Fruit fly (Drosophila melanogaster) whole organism, embryonic: ENCODE results near the gene CG46311.

Experiments
- Atf-2 ChIP-seq: fragments of 200-800 bp; sonication (Bioruptor generic); optimal IDR thresholded peaks from 2 replicates; lab custom pipeline; 2016; ENCODE audit warnings: missing biosample characterization, missing genetic modification characterization
- BtbVII ChIP-seq: fragments of 200-800 bp; sonication (Bioruptor generic); optimal IDR thresholded peaks from 3 replicates; lab custom pipeline; 2017; ENCODE audit warnings: missing biosample characterization, mild to moderate bottlenecking, missing genetic modification characterization
- CG10565 ChIP-seq: fragments of 200-800 bp; sonication (Bioruptor generic); optimal IDR thresholded peaks from 3 replicates; lab custom pipeline; 2016; ENCODE audit warnings: missing biosample characterization, mild to moderate bottlenecking, missing genetic modification characterization
- CG11093 ChIP-seq: fragments of 200-800 bp; sonication (Bioruptor generic); IDR thresholded peaks from 3 replicates; pipeline ENCODE4 v1.3.6; 2022; ENCODE audit warnings: missing biosample characterization, missing genetic modification characterization
- CG12236 ChIP-seq: fragments of 200-800 bp; sonication (Bioruptor generic); optimal IDR thresholded peaks from 2 replicates; lab custom pipeline; 2016; ENCODE audit warnings: missing biosample characterization, missing genetic modification characterization
- CG13287 ChIP-seq: fragments of 200-800 bp; sonication (Bioruptor generic); IDR thresholded peaks from 2 replicates; pipeline ENCODE4 v1.3.6; 2022; ENCODE audit warnings: missing biosample characterization, missing genetic modification characterization; ENCODE audit not compliant: partially characterized antibody
- CG14441 ChIP-seq: fragments of 200-800 bp; sonication (Bioruptor generic); IDR thresholded peaks from 2 replicates; pipeline ENCODE4 v1.3.6; 2022; ENCODE audit warnings: missing biosample characterization, missing genetic modification characterization
- CG14667 ChIP-seq: fragments of 200-800 bp; sonication (Bioruptor generic); IDR thresholded peaks from 2 replicates; pipeline ENCODE4 v1.3.6; 2022; ENCODE audit warnings: missing biosample characterization, missing genetic modification characterization
- CG14965 ChIP-seq: fragments of 200-800 bp; sonication (Bioruptor generic); optimal IDR thresholded peaks from 2 replicates; lab custom pipeline; 2016; ENCODE audit warnings: missing biosample characterization, missing genetic modification characterization, borderline replicate concordance
- CG15073 ChIP-seq: fragments of 200-800 bp; sonication (Bioruptor generic); optimal IDR thresholded peaks from 2 replicates; lab custom pipeline; 2016; ENCODE audit warnings: missing biosample characterization, missing genetic modification characterization
- CG17186 ChIP-seq: fragments of 200-800 bp; sonication (Bioruptor generic); optimal IDR thresholded peaks from 3 replicates; lab custom pipeline; 2017; ENCODE audit warnings: missing biosample characterization, missing genetic modification reagents, missing genetic modification characterization
- CG17612 ChIP-seq: fragments of 200-800 bp; sonication (Bioruptor generic); IDR thresholded peaks from 2 replicates; pipeline ENCODE4 v1.3.6; 2022; ENCODE audit warnings: missing biosample characterization, missing genetic modification characterization
- CG17802 ChIP-seq: fragments of 200-800 bp; sonication (Bioruptor generic); optimal IDR thresholded peaks from 2 replicates; lab custom pipeline; 2018; ENCODE audit warnings: missing biosample characterization, mild to moderate bottlenecking, missing genetic modification characterization, moderate library complexity
- CG30020 ChIP-seq: fragments of 200-800 bp; optimal IDR thresholded peaks from 2 replicates; lab custom pipeline; 2019; ENCODE audit warnings: missing biosample characterization, mild to moderate bottlenecking, missing genetic modification characterization, moderate library complexity
- CG32772 ChIP-seq: fragments of 200-800 bp; sonication (Bioruptor generic); IDR thresholded peaks from 2 replicates; pipeline ENCODE4 v1.3.6; 2022; ENCODE audit warnings: missing biosample characterization, missing genetic modification characterization
- CG5180 ChIP-seq: fragments of 200-800 bp; sonication (Bioruptor generic); optimal IDR thresholded peaks from 3 replicates; lab custom pipeline; 2017; ENCODE audit warnings: missing biosample characterization, missing genetic modification characterization, mild to moderate bottlenecking, moderate library complexity, missing genetic modification reagents
- CG6272 ChIP-seq: fragments of 200-800 bp; sonication (Bioruptor generic); IDR thresholded peaks from 2 replicates; pipeline ENCODE4 v1.3.6; 2022; ENCODE audit warnings: missing biosample characterization, missing genetic modification characterization
- CG7556 ChIP-seq: fragments of 200-800 bp; sonication (Bioruptor generic); optimal IDR thresholded peaks from 2 replicates; lab custom pipeline; 2017; ENCODE audit warnings: missing biosample characterization, mild to moderate bottlenecking, missing genetic modification characterization
- CG8944 ChIP-seq: fragments of 200-800 bp; sonication (Bioruptor generic); optimal IDR thresholded peaks from 3 replicates; lab custom pipeline; 2016; ENCODE audit warnings: missing biosample characterization, missing genetic modification characterization
- CG9215 ChIP-seq: fragments of 200-800 bp; sonication (Bioruptor generic); IDR thresholded peaks from 2 replicates; pipeline ENCODE4 v1.3.6; 2022; ENCODE audit warnings: missing biosample characterization, missing genetic modification characterization
- E2f2 ChIP-seq: fragments of 200-800 bp; sonication (Bioruptor generic); IDR thresholded peaks from 2 replicates; pipeline ENCODE4 v1.3.6; 2022; ENCODE audit warnings: missing biosample characterization, missing genetic modification characterization
- Elba2 ChIP-seq: fragments of 200-800 bp; sonication (Bioruptor generic); optimal IDR thresholded peaks from 3 replicates; lab custom pipeline; 2016; ENCODE audit warnings: missing biosample characterization, missing genetic modification characterization
- Fer1 ChIP-seq: fragments of 200-800 bp; sonication (Bioruptor generic); optimal IDR thresholded peaks from 2 replicates; lab custom pipeline; 2017; ENCODE audit warnings: missing biosample characterization, mild to moderate bottlenecking, missing genetic modification characterization
- Fer3 ChIP-seq: fragments of 200-800 bp; sonication (Bioruptor generic); optimal IDR thresholded peaks from 2 replicates; lab custom pipeline; 2018; ENCODE audit warnings: missing biosample characterization, mild to moderate bottlenecking, missing genetic modification characterization, moderate library complexity
- Hand ChIP-seq: fragments of 200-800 bp; sonication (Bioruptor generic); optimal IDR thresholded peaks from 2 replicates; lab custom pipeline; 2017; ENCODE audit warnings: mild to moderate bottlenecking, missing biosample characterization, missing genetic modification reagents, missing genetic modification characterization
- NK7.1 ChIP-seq: fragments of 200-800 bp; sonication (Bioruptor generic); optimal IDR thresholded peaks from 3 replicates; lab custom pipeline; 2016; ENCODE audit warnings: missing biosample characterization, missing genetic modification characterization
- al ChIP-seq: fragments of 200-800 bp; sonication (Bioruptor generic); IDR thresholded peaks from 2 replicates; pipeline ENCODE4 v1.3.6; 2022; ENCODE audit warnings: missing biosample characterization, missing genetic modification characterization
- amos ChIP-seq: fragments of 200-800 bp; sonication (Bioruptor generic); IDR thresholded peaks from 2 replicates; pipeline ENCODE4 v1.3.6; 2022; ENCODE audit warnings: missing biosample characterization, missing genetic modification characterization; ENCODE audit not compliant: partially characterized antibody
- ato ChIP-seq: fragments of 200-800 bp; sonication (Bioruptor generic); IDR thresholded peaks from 2 replicates; pipeline ENCODE4 v1.3.6; 2022; ENCODE audit warnings: missing biosample characterization, missing genetic modification characterization; ENCODE audit not compliant: partially characterized antibody
- bbx ChIP-seq: fragments of 200-800 bp; sonication (Bioruptor generic); IDR thresholded peaks from 2 replicates; pipeline ENCODE4 v1.3.6; 2022; ENCODE audit warnings: missing biosample characterization, missing genetic modification characterization; ENCODE audit not compliant: partially characterized antibody
- crp ChIP-seq, 2 experiments: fragments of 200-800 bp; sonication (Bioruptor generic); optimal IDR thresholded peaks; 2 replicates in 1 of 2; 3 replicates in 1 of 2; lab custom pipeline; 2017; ENCODE audit warnings: missing biosample characterization in 2 of 2, missing genetic modification characterization in 2 of 2, mild to moderate bottlenecking in 1 of 2, moderate library complexity in 1 of 2
- dimm ChIP-seq: fragments of 200-800 bp; sonication (Bioruptor generic); IDR thresholded peaks from 2 replicates; pipeline ENCODE4 v1.3.6; 2022; ENCODE audit warnings: missing biosample characterization, missing genetic modification characterization
- disco-r ChIP-seq: fragments of 200-800 bp; sonication (Bioruptor generic); optimal IDR thresholded peaks from 2 replicates; lab custom pipeline; 2016; ENCODE audit warnings: missing biosample characterization, missing genetic modification characterization
- dmrt99B ChIP-seq: fragments of 200-800 bp; sonication (Bioruptor generic); optimal IDR thresholded peaks from 2 replicates; lab custom pipeline; 2018; ENCODE audit warnings: missing biosample characterization, mild to moderate bottlenecking, missing genetic modification characterization, moderate library complexity
- exex ChIP-seq: fragments of 200-800 bp; sonication (Bioruptor generic); optimal IDR thresholded peaks from 4 replicates; lab custom pipeline; 2018; ENCODE audit warnings: missing biosample characterization, mild to moderate bottlenecking, missing genetic modification characterization, moderate library complexity
- ftz-f1 ChIP-seq: fragments of 200-800 bp; sonication (Bioruptor generic); optimal IDR thresholded peaks from 2 replicates; lab custom pipeline; 2016; ENCODE audit warnings: missing biosample characterization, missing genetic modification characterization
- gce ChIP-seq: fragments of 200-800 bp; sonication (Bioruptor generic); IDR thresholded peaks from 3 replicates; pipeline ENCODE4 v1.3.6; 2022; ENCODE audit warnings: missing biosample characterization, missing genetic modification characterization
- gcm ChIP-seq: fragments of 200-800 bp; sonication (Bioruptor generic); optimal IDR thresholded peaks from 2 replicates; lab custom pipeline; 2019; ENCODE audit warnings: missing biosample characterization, mild to moderate bottlenecking, missing genetic modification characterization, moderate library complexity
- lmd ChIP-seq: fragments of 200-800 bp; sonication (Bioruptor generic); IDR thresholded peaks from 2 replicates; pipeline ENCODE4 v1.3.6; 2022; ENCODE audit warnings: missing biosample characterization, missing genetic modification characterization
- oc ChIP-seq: fragments of 200-800 bp; sonication (Bioruptor generic); optimal IDR thresholded peaks from 2 replicates; lab custom pipeline; 2018; ENCODE audit warnings: missing biosample characterization, mild to moderate bottlenecking, missing genetic modification characterization, moderate library complexity
- otp ChIP-seq: fragments of 200-800 bp; sonication (Bioruptor generic); IDR thresholded peaks from 3 replicates; pipeline ENCODE4, ENCODE4 v1.3.6; 2022; ENCODE audit warnings: missing biosample characterization, missing genetic modification characterization
- run ChIP-seq: fragments of 200-800 bp; sonication (Bioruptor generic); optimal IDR thresholded peaks from 3 replicates; lab custom pipeline; 2018; ENCODE audit warnings: missing biosample characterization, mild to moderate bottlenecking, missing genetic modification characterization
- salm ChIP-seq: fragments of 200-800 bp; sonication (Bioruptor generic); optimal IDR thresholded peaks from 2 replicates; lab custom pipeline; 2018; ENCODE audit warnings: missing biosample characterization, mild to moderate bottlenecking, missing genetic modification characterization
- scrt ChIP-seq: fragments of 200-800 bp; sonication (Bioruptor generic); optimal IDR thresholded peaks from 2 replicates; lab custom pipeline; 2018; ENCODE audit warnings: missing biosample characterization, mild to moderate bottlenecking, missing genetic modification characterization, moderate library complexity
- tll ChIP-seq, 2 experiments: fragments of 200-800 bp in 1 of 2; fragments of >200 bp in 1 of 2; sonication (Bioruptor generic) in 1 of 2; optimal IDR thresholded peaks; 2 replicates each; lab custom pipeline; 2017 to 2019; ENCODE audit warnings: missing biosample characterization in 2 of 2, missing genetic modification characterization in 2 of 2, mild to moderate bottlenecking in 1 of 2, moderate library complexity in 1 of 2
- tx ChIP-seq: fragments of 200-800 bp; sonication (Bioruptor generic); optimal IDR thresholded peaks from 2 replicates; lab custom pipeline; 2016; ENCODE audit warnings: missing biosample characterization, missing genetic modification characterization
- unpg ChIP-seq: fragments of 200-800 bp; sonication (Bioruptor generic); optimal IDR thresholded peaks from 3 replicates; lab custom pipeline; 2018; ENCODE audit warnings: missing biosample characterization, mild to moderate bottlenecking, missing genetic modification characterization, moderate library complexity

The CG46311 gene

dm6 chrX:13563483-13564443 is at the start of gene CG46311, which contains the start of gene Tpst (continued):
- TF ChIP-seq oc (no peak), Fer1 (GFP tag; lab: Kevin White, UChicago) (peak; percentile 44), CG5180 (GFP tag; lab: Kevin White, UChicago) (no peak), CG7556 (GFP tag; lab: Kevin White, UChicago) (peak; percentile 20), gce (GFP tag; lab: Robert Waterston, UW) (peak; percentile 47; the same call in 1 of the 3 replicates), tx (GFP tag; lab: Kevin White, UChicago) (no peak), CG14441 (GFP tag; lab: Robert Waterston, UW) (peak; percentile 60), gcm (no peak), bbx (peak; percentile 33; the same call in 1 of the 2 replicates), dimm (GFP tag; lab: Robert Waterston, UW) (no peak), CG14667 (GFP tag; lab: Robert Waterston, UW) (peak; percentile 51), CG8944 (GFP tag; lab: Kevin White, UChicago) (peak; percentile 64), CG15073 (GFP tag; lab: Kevin White, UChicago) (no peak), CG10565 (GFP tag; lab: Kevin White, UChicago) (no peak), lmd (GFP tag; lab: Robert Waterston, UW) (peak; percentile 73), CG13287 (GFP tag; lab: Robert Waterston, UW) (peak; percentile 51), exex (tag; lab: Kevin White, UChicago) (no peak), Hand (GFP tag; lab: Kevin White, UChicago) (no peak), salm (tag; lab: Kevin White, UChicago) (no peak), CG30020 (tag; lab: Kevin White, UChicago) (no peak), scrt (GFP tag; lab: Kevin White, UChicago) (peak; percentile 48), CG12236 (GFP tag; lab: Kevin White, UChicago) (no peak), unpg (GFP tag; lab: Kevin White, UChicago) (peak; percentile 50), disco-r (GFP tag; lab: Kevin White, UChicago) (no peak), BtbVII (no peak), CG17612 (GFP tag; lab: Robert Waterston, UW) (no peak), ftz-f1 (GFP tag; lab: Kevin White, UChicago) (peak; percentile 32), CG17186 (GFP tag; lab: Kevin White, UChicago) (peak; percentile 86), CG14965 (GFP tag; lab: Kevin White, UChicago) (peak; percentile 83), CG32772 (GFP tag; lab: Robert Waterston, UW) (peak; percentile 68), crp (GFP tag; optimal IDR thresholded peaks at IDR 0.05; lab: Kevin White, UChicago) (peak in 1 of 2 experiments; percentile 50), CG17802 (no peak), E2f2 (GFP tag; lab: Robert Waterston, UW) (peak; percentile 57), amos (GFP tag; lab: Robert Waterston, UW) (peak; percentile 59), dmrt99B (peak; percentile 29), NK7.1 (peak; percentile 39), CG9215 (GFP tag; lab: Robert Waterston, UW) (peak; percentile 10), otp (GFP tag; lab: Robert Waterston, UW) (0 out of 3 replicates have a peak, but pooled peaks have one; percentile 57), CG6272 (GFP tag; lab: Robert Waterston, UW) (no peak), Elba2 (GFP tag; lab: Kevin White, UChicago) (no peak), al (GFP tag; lab: Robert Waterston, UW) (peak; percentile 26; the same call in 1 of the 2 replicates), Atf-2 (GFP tag; lab: Kevin White, UChicago) (peak; percentile 31), tll (GFP tag; optimal IDR thresholded peaks at IDR 0.05; lab: Kevin White, UChicago) (no peak), run (no peak), CG11093 (GFP tag; lab: Robert Waterston, UW) (no peak), ato (no peak), Fer3 (tag; lab: Kevin White, UChicago) (no peak)
